Worm (Caenorhabditis elegans) whole organism, midembryonic: Measurements from ENCODE around the gene F19C7.2.

Source experiments
- T22C8.4 ChIP-seq: fragments of 200-800 bp; sonication (Bioruptor generic); IDR thresholded peaks from 2 replicates; pipeline ENCODE4 v1.3.6; 2022; ENCODE audit warnings: missing genetic modification characterization, missing compliant biosample characterization
- cog-1 ChIP-seq: sonication (generic microtip); optimal IDR thresholded peaks from 2 replicates; lab custom pipeline; 2016; ENCODE audit warnings: missing genetic modification characterization, missing compliant biosample characterization
- flt-1 ChIP-seq: fragments of 200-800 bp; sonication (Bioruptor generic); IDR thresholded peaks from 2 replicates; pipeline ENCODE4 v1.3.6; 2022; ENCODE audit warnings: missing genetic modification characterization, missing compliant biosample characterization
- klf-2 ChIP-seq: fragments of 200-800 bp; sonication (Bioruptor generic); conservative IDR thresholded peaks from 2 replicates; pipeline ENCODE4 v1.3.6; 2022; ENCODE audit warnings: missing genetic modification reagents, missing genetic modification characterization, missing compliant biosample characterization
- med-1 ChIP-seq: sonication (generic microtip); optimal IDR thresholded peaks from 2 replicates; lab custom pipeline; 2017; ENCODE audit warnings: missing genetic modification characterization, mild to moderate bottlenecking, missing compliant biosample characterization, antibody characterized with exemption, missing genetic modification reagents; ENCODE audit not compliant: insufficient read depth
- ref-1 ChIP-seq: fragments of 200-800 bp; sonication (Bioruptor generic); conservative IDR thresholded peaks from 2 replicates; pipeline ENCODE4 v1.3.6; 2022; ENCODE audit warnings: missing genetic modification reagents, missing genetic modification characterization, missing compliant biosample characterization
- tab-1 ChIP-seq: fragments of 200-800 bp; sonication (Bioruptor generic); IDR thresholded peaks from 2 replicates; pipeline ENCODE4 v1.3.6; 2022; ENCODE audit warnings: missing genetic modification characterization, missing compliant biosample characterization
- ztf-23 ChIP-seq: fragments of 200-800 bp; sonication (Bioruptor generic); IDR thresholded peaks from 2 replicates; pipeline ENCODE4 v1.3.6; 2022; ENCODE audit warnings: missing genetic modification reagents, missing genetic modification characterization, missing compliant biosample characterization
- ztf-29 ChIP-seq: fragments of 200-800 bp; sonication (Bioruptor generic); IDR thresholded peaks from 2 replicates; pipeline ENCODE4 v1.3.6; 2022; ENCODE audit warnings: missing genetic modification reagents, missing genetic modification characterization, missing compliant biosample characterization

The F19C7.2 gene

DNA sequence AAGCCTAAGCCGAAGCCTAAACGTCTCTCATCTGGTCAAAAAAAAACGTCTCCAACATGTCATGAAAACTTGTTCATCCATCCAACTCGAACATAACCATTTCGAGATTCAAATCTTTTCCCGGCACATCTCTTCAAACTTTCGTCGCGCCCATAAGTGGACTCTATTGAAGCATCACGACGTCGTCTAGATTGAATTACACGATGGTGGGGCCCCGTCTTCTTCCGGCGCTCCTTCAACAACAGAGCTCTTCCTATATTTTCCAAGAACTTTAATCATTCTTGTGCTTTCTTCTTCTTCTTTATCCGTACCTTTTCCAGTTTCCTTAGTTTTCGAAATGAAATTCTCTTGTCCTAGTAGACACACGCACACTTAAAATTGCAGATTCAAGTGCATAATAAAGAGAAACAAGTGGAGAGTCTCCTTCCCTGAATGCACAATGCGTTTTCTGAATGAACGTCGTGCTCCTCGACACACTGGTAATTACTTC, 31.3 kb upstream of the F19C7.2 start, which contains the start of gene F28E10.1:
TSS of gene F28E10.1 (plus strand) at position 440 of the 490 bp plus-strand sequence.
- TF ChIP-seq cog-1 (no peak), tab-1 (GFP tag; lab: Robert Waterston, UW) (no peak), flt-1 (GFP tag; lab: Robert Waterston, UW) (no peak), ztf-23 (GFP tag; lab: Robert Waterston, UW) (no peak), med-1 (no peak), ztf-29 (no peak), klf-2 (GFP tag; lab: Robert Waterston, UW) (no peak), T22C8.4 (no peak), ref-1 (GFP tag; lab: Robert Waterston, UW) (no peak)

ce11 chrIV:4570599-4570998, 29.2 kb upstream of the F19C7.2 start:
- no peak for TF ChIP-seq klf-2 (GFP tag; lab: Robert Waterston, UW)
- TF ChIP-seq flt-1 (GFP tag; lab: Robert Waterston, UW), result no peak
- no peak for TF ChIP-seq tab-1 (GFP tag; lab: Robert Waterston, UW)
- no peak for TF ChIP-seq med-1
- TF ChIP-seq T22C8.4, result no peak
- no peak for TF ChIP-seq cog-1
- no peak for TF ChIP-seq ztf-23 (GFP tag; lab: Robert Waterston, UW)
- no peak for TF ChIP-seq ref-1 (GFP tag; lab: Robert Waterston, UW)
- TF ChIP-seq ztf-29, result no peak

ce11 chrIV:4574051-4574450, 25.7 kb upstream of the F19C7.2 start:
- no peak for TF ChIP-seq cog-1
- no peak for TF ChIP-seq med-1
- TF ChIP-seq T22C8.4, result no peak
- TF ChIP-seq flt-1 (GFP tag; lab: Robert Waterston, UW), result no peak
- TF ChIP-seq ztf-23 (GFP tag; lab: Robert Waterston, UW), result no peak
- TF ChIP-seq klf-2 (GFP tag; lab: Robert Waterston, UW), result no peak
- TF ChIP-seq tab-1 (GFP tag; lab: Robert Waterston, UW), result no peak
- no peak for TF ChIP-seq ref-1 (GFP tag; lab: Robert Waterston, UW)
- no peak for TF ChIP-seq ztf-29

DNA sequence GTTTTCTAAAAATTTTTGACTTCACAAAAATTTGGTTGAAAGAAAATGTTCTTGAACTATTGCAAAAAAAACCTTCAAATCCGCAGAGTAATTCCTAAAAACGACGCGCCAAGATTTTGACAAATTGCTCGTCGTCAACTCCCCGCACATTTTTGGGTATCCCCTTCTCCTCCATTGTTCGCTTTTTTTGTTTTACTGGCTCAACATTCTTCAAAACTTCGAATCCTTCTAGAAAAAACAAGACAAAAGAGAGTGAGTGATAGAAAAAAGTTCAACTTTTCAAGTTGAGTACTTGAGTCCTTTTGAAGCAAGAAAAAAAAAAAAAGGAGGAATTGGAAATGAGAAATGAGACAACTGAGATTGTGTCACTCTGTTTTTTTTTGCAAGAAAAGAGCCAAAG, 22.9 kb upstream of the F19C7.2 start:
- TF ChIP-seq tab-1 (GFP tag; lab: Robert Waterston, UW) (no peak), ztf-23 (GFP tag; lab: Robert Waterston, UW) (no peak), ref-1 (GFP tag; lab: Robert Waterston, UW) (no peak), cog-1 (no peak), ztf-29 (no peak), flt-1 (GFP tag; lab: Robert Waterston, UW) (no peak), klf-2 (GFP tag; lab: Robert Waterston, UW) (no peak), med-1 (no peak), T22C8.4 (no peak)

DNA sequence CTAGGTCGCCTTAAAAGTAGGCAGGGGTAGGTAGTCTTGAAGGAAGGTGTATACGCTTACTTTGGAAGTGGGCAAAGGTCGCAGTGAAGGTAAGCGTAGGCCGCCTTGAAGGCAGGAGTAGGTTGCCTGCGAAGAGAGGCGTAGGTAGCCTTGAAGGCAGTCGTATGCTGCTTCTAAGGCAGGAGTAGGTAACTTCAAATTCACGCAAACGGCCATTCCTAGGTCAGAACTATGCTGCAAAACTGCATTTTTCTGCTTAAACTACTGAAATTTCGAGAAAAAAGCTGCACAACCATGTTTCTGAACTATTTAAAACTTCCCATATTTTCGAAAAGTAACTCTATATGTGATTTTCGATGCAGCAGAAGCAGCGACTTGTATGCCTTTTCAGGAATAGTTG, 20.3 kb upstream of the F19C7.2 start:
- TF ChIP-seq flt-1 (GFP tag; lab: Robert Waterston, UW) (no peak), ztf-23 (GFP tag; lab: Robert Waterston, UW) (no peak), klf-2 (GFP tag; lab: Robert Waterston, UW) (no peak)

DNA sequence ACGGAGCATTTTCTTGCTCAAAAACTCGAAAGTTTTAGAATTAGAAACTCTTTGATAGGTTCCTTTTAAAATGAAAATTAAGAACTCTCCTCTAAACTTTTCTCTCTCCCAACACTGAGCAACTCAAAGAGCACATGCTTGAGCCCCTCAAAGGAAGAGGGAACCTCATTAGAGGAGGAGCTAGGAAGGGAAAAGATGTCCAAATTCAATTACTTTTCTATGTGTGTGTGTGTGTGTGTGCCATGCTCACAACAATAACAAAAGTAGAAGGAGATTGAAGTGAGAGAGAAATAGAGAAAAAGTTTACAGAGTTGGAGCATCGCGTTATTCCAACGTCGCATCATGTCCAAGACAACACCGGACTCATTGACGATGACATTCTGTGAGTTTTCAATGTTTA, 13.8 kb upstream of the F19C7.2 start:
- TF ChIP-seq ref-1 (GFP tag; lab: Robert Waterston, UW), result no peak
- TF ChIP-seq med-1, result no peak
- no peak for TF ChIP-seq tab-1 (GFP tag; lab: Robert Waterston, UW)
- no peak for TF ChIP-seq cog-1
- TF ChIP-seq klf-2 (GFP tag; lab: Robert Waterston, UW), result no peak
- TF ChIP-seq ztf-23 (GFP tag; lab: Robert Waterston, UW), result no peak
- no peak for TF ChIP-seq ztf-29
- no peak for TF ChIP-seq T22C8.4
- TF ChIP-seq flt-1 (GFP tag; lab: Robert Waterston, UW), result no peak

ce11 chrIV:4587532-4587931, 12.2 kb upstream of the F19C7.2 start:
- no peak for TF ChIP-seq med-1
- no peak for TF ChIP-seq ztf-23 (GFP tag; lab: Robert Waterston, UW)
- no peak for TF ChIP-seq tab-1 (GFP tag; lab: Robert Waterston, UW)
- no peak for TF ChIP-seq klf-2 (GFP tag; lab: Robert Waterston, UW)
- no peak for TF ChIP-seq ztf-29
- no peak for TF ChIP-seq T22C8.4
- no peak for TF ChIP-seq cog-1
- TF ChIP-seq flt-1 (GFP tag; lab: Robert Waterston, UW), result no peak
- no peak for TF ChIP-seq ref-1 (GFP tag; lab: Robert Waterston, UW)

- TF ChIP-seq ztf-23 (GFP tag; lab: Robert Waterston, UW) (no peak), klf-2 (GFP tag; lab: Robert Waterston, UW) (no peak), cog-1 (peak; percentile 14)
Measured at ce11 chrIV:4588408-4588807, 11.3 kb upstream of the F19C7.2 start.

ce11 chrIV:4596824-4597223, 2.9 kb upstream of the F19C7.2 start, which contains the start of gene F19C7.3:
Gene F19C7.3, plus strand, starts transcription at chrIV:4597124.
- TF ChIP-seq cog-1 (no peak), tab-1 (GFP tag; lab: Robert Waterston, UW) (no peak), ztf-23 (GFP tag; lab: Robert Waterston, UW) (no peak)

- no peak for TF ChIP-seq T22C8.4
- no peak for TF ChIP-seq cog-1
- no peak for TF ChIP-seq ztf-23 (GFP tag; lab: Robert Waterston, UW)
- TF ChIP-seq flt-1 (GFP tag; lab: Robert Waterston, UW), result no peak
- no peak for TF ChIP-seq tab-1 (GFP tag; lab: Robert Waterston, UW)
- no peak for TF ChIP-seq ztf-29
- TF ChIP-seq med-1, result no peak
- TF ChIP-seq ref-1 (GFP tag; lab: Robert Waterston, UW), result no peak
- TF ChIP-seq klf-2 (GFP tag; lab: Robert Waterston, UW), result no peak
Measured at ce11 chrIV:4602565-4602964, 2.8 kb downstream of the F19C7.2 start, which contains the start of gene F19C7.4. Gene F19C7.4, plus strand, starts transcription at chrIV:4602865.

DNA sequence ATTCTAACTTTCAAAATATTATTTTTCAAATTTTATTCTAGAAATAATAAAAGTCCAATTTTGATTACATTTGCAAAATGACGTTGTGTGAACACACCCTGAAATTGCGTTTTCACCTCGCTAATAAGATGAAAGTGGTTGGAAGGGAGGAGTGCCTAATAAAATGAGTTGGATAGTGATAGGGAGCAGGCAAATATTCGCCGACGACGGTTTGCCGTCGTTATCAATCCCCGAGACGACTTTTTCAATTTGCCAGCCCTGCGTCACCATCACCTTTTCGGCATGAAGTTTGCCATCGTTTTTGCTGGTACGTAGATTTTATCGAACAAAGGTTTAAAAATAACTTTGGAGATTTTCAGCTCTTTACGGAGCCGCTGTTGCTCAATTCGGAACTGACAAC, 5.9 kb downstream of the F19C7.2 start, which contains the start of gene nspg-10:
TSS of gene nspg-10 (plus strand) at position 179 of the 400 bp plus-strand sequence.
- no peak for TF ChIP-seq ztf-29
- TF ChIP-seq T22C8.4, result no peak
- TF ChIP-seq ref-1 (GFP tag; lab: Robert Waterston, UW), result no peak
- no peak for TF ChIP-seq ztf-23 (GFP tag; lab: Robert Waterston, UW)
- no peak for TF ChIP-seq med-1
- no peak for TF ChIP-seq cog-1
- TF ChIP-seq klf-2 (GFP tag; lab: Robert Waterston, UW), result no peak
- no peak for TF ChIP-seq flt-1 (GFP tag; lab: Robert Waterston, UW)
- no peak for TF ChIP-seq tab-1 (GFP tag; lab: Robert Waterston, UW)
